Fruit fly (Drosophila melanogaster): ENCODE results near the gene CG13375.
A peak's percentile ranks its signal among the peaks of the same experiment; 100 is the strongest.

CG13375 gene

DNA sequence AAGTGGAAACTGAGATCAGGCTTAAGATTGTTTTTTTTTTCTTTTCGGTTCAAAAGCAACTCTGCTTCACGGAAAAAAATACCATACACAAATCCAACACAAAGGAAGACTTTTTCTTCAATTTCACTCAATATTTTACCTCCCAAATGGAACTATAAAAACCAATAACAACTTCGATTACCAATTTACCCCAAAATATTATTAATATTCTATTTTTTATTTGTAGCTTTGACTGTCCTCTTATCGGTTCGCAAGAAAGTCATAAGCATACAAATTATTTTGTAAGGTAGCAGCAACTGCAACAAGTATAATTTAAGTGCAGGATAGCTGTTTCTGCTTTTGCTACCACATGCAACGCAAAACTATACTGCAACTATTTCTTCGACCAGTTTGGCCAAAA, 39.2 kb upstream of the CG13375 start:
- no peak for TF ChIP-seq tin (GFP tag; optimal IDR thresholded peaks at IDR 0.05)
- TF ChIP-seq ase (GFP tag; IDR thresholded peaks at IDR 0.05): no peak
- no peak for TF ChIP-seq CG17186 (GFP tag; optimal IDR thresholded peaks at IDR 0.05)
- TF ChIP-seq ERR (GFP tag; optimal IDR thresholded peaks at IDR 0.05): no peak
- TF ChIP-seq Opbp (GFP tag; IDR thresholded peaks at IDR 0.05; ENCODE audit: partially characterized antibody): no peak

DNA sequence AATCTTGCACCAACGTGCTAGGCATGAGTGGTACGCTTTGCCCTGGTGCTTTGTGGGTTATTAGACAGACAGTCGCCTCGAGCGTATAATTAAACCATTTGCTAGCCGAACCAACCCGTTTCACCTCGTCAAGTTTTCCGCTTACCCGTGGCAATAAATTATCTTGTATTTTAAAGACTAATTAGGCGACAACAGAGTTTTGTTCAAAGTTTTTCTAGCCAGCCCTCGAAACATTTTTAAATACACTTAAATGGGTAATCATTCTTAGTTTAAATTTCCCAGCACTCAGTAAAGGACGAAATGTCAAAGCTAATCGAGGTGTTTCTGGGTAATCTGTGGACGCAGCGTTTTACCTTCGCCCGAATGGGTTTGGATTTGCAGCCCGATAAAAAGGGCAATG, 20.1 kb upstream of the CG13375 start, which contains the start of gene Or1a:
TSS of gene Or1a (plus strand) at position 301 of the 400 bp plus-strand sequence.
- TF ChIP-seq maf-S (GFP tag; optimal IDR thresholded peaks at IDR 0.05): no peak
- no peak for TF ChIP-seq schlank (tag; optimal IDR thresholded peaks at IDR 0.05)
- TF ChIP-seq Kr (GFP tag; optimal IDR thresholded peaks at IDR 0.05): no peak
- no peak for TF ChIP-seq chn (GFP tag; optimal IDR thresholded peaks at IDR 0.05)
- TF ChIP-seq CkIIα-i1 (GFP tag; IDR thresholded peaks at IDR 0.05): no peak
- TF ChIP-seq CG9609 (GFP tag; optimal IDR thresholded peaks at IDR 0.05): no peak
- TF ChIP-seq fd3F (GFP tag; optimal IDR thresholded peaks at IDR 0.05): no peak
- no peak for TF ChIP-seq tin (GFP tag; optimal IDR thresholded peaks at IDR 0.05)
- no peak for TF ChIP-seq bowl (GFP tag; IDR thresholded peaks at IDR 0.05)
- no peak for TF ChIP-seq CG11696 (GFP tag; IDR thresholded peaks at IDR 0.05)
- TF ChIP-seq CG11695 (GFP tag; IDR thresholded peaks at IDR 0.05): no peak
- TF ChIP-seq pzg (GFP tag; optimal IDR thresholded peaks at IDR 0.05): no peak
- TF ChIP-seq Ravus (GFP tag; IDR thresholded peaks at IDR 0.05): no peak
- TF ChIP-seq CG14710 (tag; optimal IDR thresholded peaks at IDR 0.05): no peak

DNA sequence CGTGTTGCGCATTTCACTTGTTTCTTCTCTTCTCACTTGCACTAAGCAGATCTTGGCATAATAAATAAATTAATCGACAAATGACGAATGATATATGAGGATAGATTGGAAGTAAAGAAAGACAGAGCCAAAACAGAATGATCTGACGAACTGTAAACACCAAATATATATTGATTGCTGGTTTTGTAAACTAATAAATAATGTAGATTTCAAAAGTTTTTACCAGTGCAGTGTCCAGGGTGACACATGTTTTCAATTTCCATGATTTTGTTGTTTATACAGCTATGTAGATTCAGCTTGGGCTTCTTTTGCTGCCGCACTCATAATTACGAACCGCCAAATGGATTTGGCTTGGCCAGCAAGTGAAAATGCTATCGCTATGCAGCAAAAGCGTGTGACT, 16.6 kb upstream of the CG13375 start:
- TF ChIP-seq CG18599 (GFP tag; optimal IDR thresholded peaks at IDR 0.05) (peak; percentile 50), CG6813 (GFP tag; optimal IDR thresholded peaks at IDR 0.05) (peak; percentile 17), Bteb2 (GFP tag; optimal IDR thresholded peaks at IDR 0.05) (no peak), sens (GFP tag) (peak; percentile 69), CG15514 (GFP tag; optimal IDR thresholded peaks at IDR 0.05) (peak; percentile 47), Atf6 (GFP tag; IDR thresholded peaks at IDR 0.05) (peak; percentile 47; the same call in 1 of the 2 replicates), Med (GFP tag) (no peak), Fer3 (tag; optimal IDR thresholded peaks at IDR 0.05) (peak; percentile 3), wek (GFP tag; optimal IDR thresholded peaks at IDR 0.05) (no peak), Vsx1 (GFP tag; optimal IDR thresholded peaks at IDR 0.05) (no peak), CG17568 (GFP tag; optimal IDR thresholded peaks at IDR 0.05) (peak; percentile 17), Lim3 (GFP tag; IDR thresholded peaks at IDR 0.05) (no peak), C15 (GFP tag; IDR thresholded peaks at IDR 0.05) (0 out of 3 replicates have a peak, but pooled peaks have one; percentile 14), CG3281 (GFP tag; optimal IDR thresholded peaks at IDR 0.05) (peak; percentile 9), Meics (GFP tag; optimal IDR thresholded peaks at IDR 0.05) (peak; percentile 27), z (GFP tag; IDR thresholded peaks at IDR 0.05) (no peak), Hmr (GFP tag; optimal IDR thresholded peaks at IDR 0.05) (peak; percentile 29), Gug (GFP tag; IDR thresholded peaks at IDR 0.05) (no peak), CG7987 (GFP tag; optimal IDR thresholded peaks at IDR 0.05) (no peak), CG10209 (GFP tag; optimal IDR thresholded peaks at IDR 0.05) (peak; percentile 5), CG8290 (GFP tag; optimal IDR thresholded peaks at IDR 0.05) (no peak), CG8290 (tag; optimal IDR thresholded peaks at IDR 0.05) (peak in 1 of 2 experiments; percentile 22), CG1529 (GFP tag; optimal IDR thresholded peaks at IDR 0.05) (no peak), lab (GFP tag; optimal IDR thresholded peaks at IDR 0.05) (peak; percentile 61), CG4707 (GFP tag; optimal IDR thresholded peaks at IDR 0.05) (no peak), caup (GFP tag; optimal IDR thresholded peaks at IDR 0.05; ENCODE audit: severe bottlenecking) (peak; percentile 43)
